Worm (Caenorhabditis elegans): ENCODE results near the gene wee-1.3.

DNA sequence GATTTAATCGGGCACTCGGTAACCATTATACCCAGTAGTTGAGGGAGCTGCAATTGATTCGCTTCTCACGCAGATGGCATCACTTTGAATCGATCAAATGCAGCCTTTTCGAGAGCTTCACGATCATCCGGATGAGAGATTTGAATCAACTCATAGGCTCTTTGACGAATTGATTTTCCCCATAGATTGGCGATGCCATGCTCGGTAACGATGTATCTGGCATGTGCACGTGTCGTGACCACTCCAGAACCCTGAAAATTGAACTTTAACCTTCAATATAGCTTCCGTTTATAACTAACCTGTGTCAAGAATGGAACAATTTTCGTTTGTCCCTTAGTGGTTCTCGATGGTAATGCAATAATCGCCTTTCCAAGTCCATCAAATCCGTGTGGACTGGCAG lies 32.1 kb downstream of the wee-1.3 start:
- TF ChIP-seq ama-1 (optimal IDR thresholded peaks at IDR 0.05) (no peak), fax-1 (tag; optimal IDR thresholded peaks at IDR 0.05) (no peak), elt-2 (tag; optimal IDR thresholded peaks at IDR 0.05) (no peak), nhr-232 (tag; optimal IDR thresholded peaks at IDR 0.05) (no peak), ceh-30 (tag; optimal IDR thresholded peaks at IDR 0.05) (no peak), fkh-10 (GFP tag; optimal IDR thresholded peaks at IDR 0.05) (no peak), unc-86 (tag; optimal IDR thresholded peaks at IDR 0.05) (no peak), ceh-2 (tag; optimal IDR thresholded peaks at IDR 0.05) (no peak), T23F11.4 (GFP tag; optimal IDR thresholded peaks at IDR 0.05) (no peak), dve-1 (tag; optimal IDR thresholded peaks at IDR 0.05) (no peak), F13H6.1 (tag; optimal IDR thresholded peaks at IDR 0.05) (no peak), C08G9.2 (tag; optimal IDR thresholded peaks at IDR 0.05) (no peak), syd-9 (tag; optimal IDR thresholded peaks at IDR 0.05) (no peak), rnt-1 (tag; optimal IDR thresholded peaks at IDR 0.05) (no peak)
